Worm (Caenorhabditis elegans): ENCODE data around the gene swp-1.

DNA sequence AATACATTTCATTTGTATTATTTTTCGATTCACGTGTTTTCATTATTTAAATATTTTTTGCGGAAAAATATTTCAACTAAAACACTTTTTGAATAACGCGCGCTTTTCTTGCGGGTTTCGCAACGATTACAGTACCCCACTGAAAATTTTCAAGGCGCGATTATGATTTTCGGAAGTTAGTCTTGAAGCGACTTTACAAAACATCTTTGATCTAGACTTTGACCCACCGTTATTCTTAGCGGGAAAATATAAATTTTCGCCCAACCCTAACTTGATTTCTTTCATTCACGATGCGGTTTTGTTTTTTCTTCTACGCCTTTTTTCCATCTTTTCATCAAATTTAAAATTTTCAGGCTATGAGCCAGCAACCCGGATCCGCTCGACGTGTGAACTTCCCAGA is 22.5 kb upstream of the swp-1 start, which contains the start of gene egg-1:
- TF ChIP-seq ztf-11 (tag; optimal IDR thresholded peaks at IDR 0.05) (no peak), nhr-11 (tag; optimal IDR thresholded peaks at IDR 0.05) (no peak), ztf-1 (GFP tag; conservative IDR thresholded peaks at IDR 0.05) (no peak), unc-62 (GFP tag; optimal IDR thresholded peaks at IDR 0.05) (no peak), nhr-12 (tag; optimal IDR thresholded peaks at IDR 0.05) (no peak), R02D3.7 (tag; optimal IDR thresholded peaks at IDR 0.05) (no peak), fos-1 (tag; optimal IDR thresholded peaks at IDR 0.05) (no peak), mdl-1 (tag; optimal IDR thresholded peaks at IDR 0.05) (no peak)
